Worm (Caenorhabditis elegans) whole organism, L1 larva: ENCODE results near the gene lips-12.

Source experiments
- C04F5.9 ChIP-seq: sonication (generic microtip); optimal IDR thresholded peaks from 2 replicates; lab custom pipeline; 2016; ENCODE audit warnings: missing genetic modification characterization, missing compliant biosample characterization
- C16A3.4 ChIP-seq: fragments of 150-350 bp; optimal IDR thresholded peaks from 2 replicates; lab custom pipeline; 2014; ENCODE audit warnings: missing biosample characterization, missing genetic modification characterization
- C34B4.2 ChIP-seq: sonication (generic microtip); optimal IDR thresholded peaks from 2 replicates; lab custom pipeline; 2017; ENCODE audit warnings: mild to moderate bottlenecking, missing genetic modification characterization, missing compliant biosample characterization
- F16B12.6 ChIP-seq: fragments of 150-350 bp; optimal IDR thresholded peaks from 2 replicates; lab custom pipeline; 2014; ENCODE audit warnings: missing biosample characterization, missing genetic modification characterization
- Y116A8C.19 ChIP-seq: sonication (generic microtip); optimal IDR thresholded peaks from 2 replicates; lab custom pipeline; 2016; ENCODE audit warnings: missing compliant biosample characterization, missing genetic modification characterization, borderline replicate concordance
- aha-1 ChIP-seq: fragments of 150-350 bp; optimal IDR thresholded peaks from 2 replicates; lab custom pipeline; 2014; ENCODE audit warnings: missing biosample characterization, missing genetic modification characterization
- aly-2 ChIP-seq: fragments of 150-350 bp; optimal IDR thresholded peaks from 2 replicates; lab custom pipeline; 2014; ENCODE audit warnings: missing biosample characterization, missing genetic modification characterization
- ama-1 ChIP-seq: fragments of 150-350 bp; optimal IDR thresholded peaks from 2 replicates; lab custom pipeline; 2014
- ceh-82 ChIP-seq, 3 experiments: fragments of 150-350 bp in 1 of 3; sonication (generic microtip) in 2 of 3; optimal IDR thresholded peaks; 2 replicates each; lab custom pipeline; 2014 to 2017; ENCODE audit warnings: missing biosample characterization in 3 of 3, missing genetic modification characterization in 3 of 3
- ceh-88 ChIP-seq: fragments of 200-800 bp; sonication (Bioruptor generic); IDR thresholded peaks from 2 replicates; pipeline ENCODE4 v1.3.6; 2022; ENCODE audit warnings: missing genetic modification characterization, missing compliant biosample characterization
- ceh-90 ChIP-seq: sonication (generic microtip); optimal IDR thresholded peaks from 2 replicates; lab custom pipeline; 2016; ENCODE audit warnings: missing genetic modification characterization, missing compliant biosample characterization
- dpl-1 ChIP-seq, 3 experiments: fragments of 150-350 bp in 2 of 3; sonication (generic microtip) in 1 of 3; optimal IDR thresholded peaks; 2 replicates each; lab custom pipeline; 2014 to 2017; ENCODE audit warnings: missing biosample characterization in 3 of 3, missing genetic modification characterization in 3 of 3, missing genetic modification reagents in 3 of 3
- dsc-1 ChIP-seq: sonication (generic microtip); optimal IDR thresholded peaks from 2 replicates; lab custom pipeline; 2016; ENCODE audit warnings: mild to moderate bottlenecking, missing genetic modification characterization, missing compliant biosample characterization
- efl-3 ChIP-seq: fragments of 200-800 bp; sonication (Bioruptor generic); optimal IDR thresholded peaks from 2 replicates; lab custom pipeline; 2018; ENCODE audit warnings: mild to moderate bottlenecking, missing genetic modification characterization, missing compliant biosample characterization
- egl-13 ChIP-seq: sonication (generic microtip); optimal IDR thresholded peaks from 2 replicates; lab custom pipeline; 2016; ENCODE audit warnings: missing genotype, missing genetic modification reagents, missing genetic modification characterization, missing compliant biosample characterization
- egl-27 ChIP-seq, 2 experiments: fragments of 150-350 bp in 1 of 2; sonication (generic microtip); optimal IDR thresholded peaks; 3 replicates each; lab custom pipeline; 2017 to 2018; ENCODE audit warnings: missing biosample characterization in 2 of 2, missing genetic modification characterization in 2 of 2, missing genetic modification reagents in 2 of 2
- elt-3 ChIP-seq, 6 experiments: fragments of 150-350 bp in 1 of 6; sonication (generic microtip); optimal IDR thresholded peaks; 2 replicates each; lab custom pipeline; 2017 to 2018; ENCODE audit warnings: missing biosample characterization in 6 of 6, missing genetic modification characterization in 6 of 6, inconsistent platforms in 1 of 6
- ets-5 ChIP-seq: fragments of 200-800 bp; sonication (Bioruptor generic); IDR thresholded peaks from 2 replicates; pipeline ENCODE4 v1.3.6; 2022; ENCODE audit warnings: missing genetic modification characterization, missing compliant biosample characterization
- fkh-8 ChIP-seq: sonication (generic microtip); optimal IDR thresholded peaks from 2 replicates; lab custom pipeline; 2016; ENCODE audit warnings: mild to moderate bottlenecking, missing genetic modification characterization, missing compliant biosample characterization
- grh-1 ChIP-seq: fragments of 200-800 bp; sonication (Bioruptor generic); IDR thresholded peaks from 2 replicates; pipeline ENCODE4 v1.3.6; 2022; ENCODE audit warnings: missing genetic modification reagents, missing genetic modification characterization, missing compliant biosample characterization
- hlh-17 ChIP-seq: fragments of 200-800 bp; sonication (Bioruptor generic); optimal IDR thresholded peaks from 2 replicates; lab custom pipeline; 2018; ENCODE audit warnings: missing genetic modification characterization, mild to moderate bottlenecking, missing compliant biosample characterization, moderate library complexity, borderline replicate concordance
- hlh-4 ChIP-seq: sonication (generic microtip); optimal IDR thresholded peaks from 2 replicates; lab custom pipeline; 2016; ENCODE audit warnings: mild to moderate bottlenecking, missing genetic modification characterization, missing compliant biosample characterization
- irx-1 ChIP-seq: sonication (generic microtip); optimal IDR thresholded peaks from 2 replicates; lab custom pipeline; 2016; ENCODE audit warnings: missing genetic modification characterization, missing compliant biosample characterization
- isw-1 ChIP-seq: fragments of 200-800 bp; sonication (Bioruptor generic); IDR thresholded peaks from 2 replicates; pipeline ENCODE4 v1.3.6; 2022; ENCODE audit warnings: missing genetic modification characterization, missing compliant biosample characterization
- lin-14 ChIP-seq: fragments of 200-800 bp; sonication (Bioruptor generic); optimal IDR thresholded peaks from 2 replicates; lab custom pipeline; 2018; ENCODE audit warnings: mild to moderate bottlenecking, missing genetic modification characterization, moderate library complexity, missing compliant biosample characterization
- lin-15B ChIP-seq: fragments of 150-350 bp; sonication (generic microtip); optimal IDR thresholded peaks from 3 replicates; lab custom pipeline; 2014; ENCODE audit warnings: missing biosample characterization, missing genetic modification characterization
- lin-35 ChIP-seq, 2 experiments: fragments of 150-350 bp; optimal IDR thresholded peaks; 2 replicates each; lab custom pipeline; 2014; ENCODE audit warnings: missing biosample characterization in 2 of 2, missing genetic modification characterization in 2 of 2, missing genetic modification reagents in 2 of 2
- lsy-2 ChIP-seq, 2 experiments: fragments of 150-350 bp; optimal IDR thresholded peaks; 2 replicates each; lab custom pipeline; 2014; ENCODE audit warnings: missing biosample characterization in 2 of 2, missing genetic modification characterization in 2 of 2
- mef-2 ChIP-seq: fragments of 150-350 bp; optimal IDR thresholded peaks from 2 replicates; lab custom pipeline; 2014; ENCODE audit warnings: missing biosample characterization, missing genetic modification characterization
- mep-1 ChIP-seq: fragments of 150-350 bp; optimal IDR thresholded peaks from 2 replicates; lab custom pipeline; 2014; ENCODE audit warnings: missing biosample characterization, missing genetic modification characterization
- nhr-12 ChIP-seq: sonication (generic microtip); optimal IDR thresholded peaks from 2 replicates; lab custom pipeline; 2017; ENCODE audit warnings: missing biosample characterization, missing genetic modification characterization
- nhr-19 ChIP-seq: fragments of 200-800 bp; sonication (Bioruptor generic); conservative IDR thresholded peaks from 2 replicates; pipeline ENCODE4 v1.3.6; 2022; ENCODE audit warnings: missing genetic modification characterization, missing compliant biosample characterization
- nhr-20 ChIP-seq: sonication (generic microtip); optimal IDR thresholded peaks from 2 replicates; lab custom pipeline; 2016; ENCODE audit warnings: mild to moderate bottlenecking, missing genetic modification characterization, missing compliant biosample characterization
- nhr-28 ChIP-seq: fragments of 150-350 bp; optimal IDR thresholded peaks from 2 replicates; lab custom pipeline; 2014; ENCODE audit warnings: missing biosample characterization, missing genetic modification characterization
- nhr-47 ChIP-seq: sonication (generic microtip); optimal IDR thresholded peaks from 2 replicates; lab custom pipeline; 2016; ENCODE audit warnings: mild to moderate bottlenecking, missing genetic modification characterization, moderate library complexity, missing compliant biosample characterization
- nhr-71 ChIP-seq: sonication (generic microtip); optimal IDR thresholded peaks from 2 replicates; lab custom pipeline; 2016; ENCODE audit warnings: mild to moderate bottlenecking, missing genetic modification characterization, moderate library complexity, missing compliant biosample characterization
- nhr-76 ChIP-seq: sonication (generic microtip); optimal IDR thresholded peaks from 2 replicates; lab custom pipeline; 2017; ENCODE audit warnings: missing biosample characterization, missing genetic modification characterization
- nhr-77 ChIP-seq: fragments of 150-350 bp; optimal IDR thresholded peaks from 2 replicates; lab custom pipeline; 2014; ENCODE audit warnings: missing biosample characterization, missing genetic modification characterization
- nhr-85 ChIP-seq: sonication (generic microtip); peaks from one replicate; lab custom pipeline; 2016; ENCODE audit warnings: missing genetic modification characterization, inconsistent platforms, missing compliant biosample characterization
- nhr-90 ChIP-seq: sonication (generic microtip); optimal IDR thresholded peaks from 2 replicates; lab custom pipeline; 2016; ENCODE audit warnings: mild to moderate bottlenecking, missing genetic modification characterization, missing compliant biosample characterization; ENCODE audit not compliant: poor library complexity
- pag-3 ChIP-seq: sonication (generic microtip); optimal IDR thresholded peaks from 2 replicates; lab custom pipeline; 2017; ENCODE audit warnings: missing genetic modification characterization, mild to moderate bottlenecking, missing compliant biosample characterization, antibody characterized with exemption, borderline replicate concordance; ENCODE audit not compliant: insufficient read depth
- pax-3 ChIP-seq: fragments of 200-800 bp; sonication (Bioruptor generic); optimal IDR thresholded peaks from 2 replicates; lab custom pipeline; 2018; ENCODE audit warnings: mild to moderate bottlenecking, missing genetic modification characterization, moderate library complexity, missing compliant biosample characterization
- skn-1 ChIP-seq: fragments of 150-350 bp; optimal IDR thresholded peaks from 2 replicates; lab custom pipeline; 2014; ENCODE audit warnings: missing biosample characterization, missing genetic modification characterization
- sox-4 ChIP-seq: sonication (generic microtip); optimal IDR thresholded peaks from 2 replicates; lab custom pipeline; 2016; ENCODE audit warnings: missing genetic modification characterization, missing compliant biosample characterization
- sptf-1 ChIP-seq: fragments of 150-350 bp; optimal IDR thresholded peaks from 2 replicates; lab custom pipeline; 2014; ENCODE audit warnings: missing biosample characterization, missing genetic modification characterization
- swsn-7 ChIP-seq: sonication (generic microtip); optimal IDR thresholded peaks from 2 replicates; lab custom pipeline; 2016; ENCODE audit warnings: missing genetic modification characterization, missing compliant biosample characterization
- tlp-1 ChIP-seq: fragments of 150-350 bp; optimal IDR thresholded peaks from 2 replicates; lab custom pipeline; 2014; ENCODE audit warnings: missing biosample characterization, missing genetic modification characterization
- unc-98 ChIP-seq: fragments of 200-800 bp; sonication (Bioruptor generic); IDR thresholded peaks from 2 replicates; pipeline ENCODE4 v1.3.6; 2022; ENCODE audit warnings: missing genetic modification characterization, missing compliant biosample characterization
- vab-15 ChIP-seq: sonication (generic microtip); optimal IDR thresholded peaks from 2 replicates; lab custom pipeline; 2017; ENCODE audit warnings: missing genotype, mild to moderate bottlenecking, missing genetic modification characterization, missing compliant biosample characterization
- zag-1 ChIP-seq: fragments of 150-350 bp; optimal IDR thresholded peaks from 2 replicates; lab custom pipeline; 2014; ENCODE audit warnings: missing biosample characterization, missing genetic modification characterization
- zip-4 ChIP-seq: fragments of 200-800 bp; sonication (Bioruptor generic); optimal IDR thresholded peaks from 2 replicates; lab custom pipeline; 2018; ENCODE audit warnings: mild to moderate bottlenecking, missing genetic modification characterization, moderate library complexity, missing compliant biosample characterization
- ztf-11 ChIP-seq, 2 experiments: sonication (generic microtip); optimal IDR thresholded peaks; 2 replicates each; lab custom pipeline; 2016 to 2017; ENCODE audit warnings: missing genetic modification characterization in 2 of 2, missing biosample characterization in 1 of 2, missing compliant biosample characterization in 1 of 2
- ztf-4 ChIP-seq: fragments of 150-350 bp; optimal IDR thresholded peaks from 2 replicates; lab custom pipeline; 2014; ENCODE audit warnings: missing biosample characterization, missing genetic modification characterization

The lips-12 gene

ce11 chrII:1143173-1143738 is 29.2 kb upstream of the lips-12 start (continued):
- TF ChIP-seq vab-15 (tag; lab: Kevin White, UChicago) (no peak), fkh-8 (tag; lab: Kevin White, UChicago) (no peak), ama-1 (lab: Kevin White, UChicago) (no peak), isw-1 (GFP tag; lab: Robert Waterston, UW) (no peak), mef-2 (tag; lab: Kevin White, UChicago) (no peak), nhr-90 (tag; lab: Kevin White, UChicago) (peak; percentile 0), hlh-4 (tag; lab: Kevin White, UChicago) (no peak), unc-98 (GFP tag; lab: Robert Waterston, UW) (no peak), elt-3 (tag; optimal IDR thresholded peaks at IDR 0.05; lab: Kevin White, UChicago) (peak in 1 of 6 experiments; percentile 55), swsn-7 (tag; lab: Kevin White, UChicago) (no peak), sptf-1 (tag; lab: Kevin White, UChicago) (no peak), ets-5 (GFP tag; lab: Robert Waterston, UW) (no peak), Y116A8C.19 (no peak), lin-14 (GFP tag; lab: Kevin White, UChicago) (peak; percentile 11), grh-1 (GFP tag; lab: Robert Waterston, UW) (no peak), nhr-76 (tag; lab: Kevin White, UChicago) (no peak), nhr-28 (tag; lab: Kevin White, UChicago) (no peak), nhr-19 (GFP tag; lab: Robert Waterston, UW) (no peak), zag-1 (tag; lab: Kevin White, UChicago) (no peak), zip-4 (GFP tag; lab: Kevin White, UChicago) (no peak), pag-3 (no peak), egl-13 (tag; lab: Kevin White, UChicago) (no peak), nhr-71 (tag; lab: Kevin White, UChicago) (peak; percentile 43), dsc-1 (tag; lab: Kevin White, UChicago) (no peak), ztf-11 (tag; optimal IDR thresholded peaks at IDR 0.05; lab: Kevin White, UChicago) (no peak), lin-35 (GFP tag; optimal IDR thresholded peaks at IDR 0.05; lab: Kevin White, UChicago) (peak in 1 of 2 experiments; percentile 42), ceh-88 (GFP tag; lab: Robert Waterston, UW) (no peak), efl-3 (GFP tag; lab: Kevin White, UChicago) (no peak), ceh-82 (tag; optimal IDR thresholded peaks at IDR 0.05; lab: Kevin White, UChicago) (no peak), irx-1 (tag; lab: Kevin White, UChicago) (no peak), lsy-2 (tag; optimal IDR thresholded peaks at IDR 0.05; lab: Kevin White, UChicago) (no peak), egl-27 (tag; optimal IDR thresholded peaks at IDR 0.05; lab: Kevin White, UChicago) (no peak), aly-2 (tag; lab: Kevin White, UChicago) (no peak), hlh-17 (GFP tag; lab: Kevin White, UChicago) (no peak), F16B12.6 (tag; lab: Kevin White, UChicago) (no peak), dpl-1 (GFP tag; optimal IDR thresholded peaks at IDR 0.05; lab: Kevin White, UChicago) (peak in 1 of 3 experiments; percentile 19), mep-1 (no peak), skn-1 (no peak), nhr-85 (tag; lab: Kevin White, UChicago) (peak; percentile 35), C16A3.4 (tag; lab: Kevin White, UChicago) (no peak), nhr-20 (tag; lab: Kevin White, UChicago) (peak; percentile 41), nhr-77 (tag; lab: Kevin White, UChicago) (no peak), C04F5.9 (tag; lab: Kevin White, UChicago) (no peak), nhr-47 (tag; lab: Kevin White, UChicago) (no peak), sox-4 (tag; lab: Kevin White, UChicago) (no peak), C34B4.2 (tag; lab: Kevin White, UChicago) (no peak), lin-15B (tag; lab: Kevin White, UChicago) (no peak), ceh-90 (no peak), tlp-1 (tag; lab: Kevin White, UChicago) (no peak), aha-1 (tag; lab: Kevin White, UChicago) (no peak), nhr-12 (tag; lab: Kevin White, UChicago) (no peak), ztf-4 (no peak), pax-3 (tag; lab: Kevin White, UChicago) (no peak)
